Fruit fly (Drosophila melanogaster): Measurements from ENCODE around the gene CG8578.

The CG8578 gene

dm6 chrX:15811666-15812614 lies 32.3 kb upstream of the CG8578 start (continued):
- no peak for TF ChIP-seq CrebB (tag; optimal IDR thresholded peaks at IDR 0.05)
- no peak for TF ChIP-seq CG11398 (GFP tag; optimal IDR thresholded peaks at IDR 0.05)
- TF ChIP-seq ci (GFP tag; IDR thresholded peaks at IDR 0.05), result no peak; the same call in 2 of the 3 replicates
- TF ChIP-seq CG15514 (GFP tag; optimal IDR thresholded peaks at IDR 0.05), result peak; percentile 30
- TF ChIP-seq Optix (GFP tag; IDR thresholded peaks at IDR 0.05), result no peak
- TF ChIP-seq tgo (GFP tag; IDR thresholded peaks at IDR 0.05), result no peak
- no peak for TF ChIP-seq Spps (tag; optimal IDR thresholded peaks at IDR 0.05)
- peak; percentile 38; the same call in 2 of the 3 replicates for TF ChIP-seq so (GFP tag; IDR thresholded peaks at IDR 0.05)
- no peak for TF ChIP-seq az2 (GFP tag; optimal IDR thresholded peaks at IDR 0.05)
- TF ChIP-seq wdn (GFP tag; IDR thresholded peaks at IDR 0.05), result no peak
- TF ChIP-seq dati (GFP tag; IDR thresholded peaks at IDR 0.05), result no peak
- TF ChIP-seq Fer3 (tag; optimal IDR thresholded peaks at IDR 0.05), result no peak
- TF ChIP-seq CG10366 (GFP tag; IDR thresholded peaks at IDR 0.05), result no peak
- TF ChIP-seq toy (GFP tag; IDR thresholded peaks at IDR 0.05), result no peak
- TF ChIP-seq CG10267 (tag; optimal IDR thresholded peaks at IDR 0.05), result no peak
- no peak for TF ChIP-seq slou (GFP tag; optimal IDR thresholded peaks at IDR 0.05)
- peak; percentile 74 for TF ChIP-seq CG8478 (optimal IDR thresholded peaks at IDR 0.05)
- no peak for TF ChIP-seq Sry-δ (GFP tag; optimal IDR thresholded peaks at IDR 0.05)
- no peak for TF ChIP-seq Nf-YA (GFP tag; IDR thresholded peaks at IDR 0.05)
- TF ChIP-seq org-1 (GFP tag; optimal IDR thresholded peaks at IDR 0.05), result no peak
- peak in 1 of 3 experiments; percentile 61 for TF ChIP-seq lola (GFP tag; optimal IDR thresholded peaks at IDR 0.05)
- no peak for TF ChIP-seq Hmr (GFP tag; optimal IDR thresholded peaks at IDR 0.05)
- TF ChIP-seq E2f1 (GFP tag; IDR thresholded peaks at IDR 0.05), result no peak
- no peak for TF ChIP-seq ind (GFP tag; optimal IDR thresholded peaks at IDR 0.05)
- TF ChIP-seq CG1792 (GFP tag; optimal IDR thresholded peaks at IDR 0.05), result no peak
- TF ChIP-seq insv (GFP tag; optimal IDR thresholded peaks at IDR 0.05), result peak in 1 of 2 experiments; percentile 64
- TF ChIP-seq row (GFP tag; IDR thresholded peaks at IDR 0.05), result no peak
- no peak for TF ChIP-seq amos (GFP tag; IDR thresholded peaks at IDR 0.05; ENCODE audit: partially characterized antibody)
- no peak for TF ChIP-seq schlank (tag; optimal IDR thresholded peaks at IDR 0.05)
- TF ChIP-seq nerfin-1 (tag; optimal IDR thresholded peaks at IDR 0.05), result no peak
- no peak for TF ChIP-seq sob (GFP tag; IDR thresholded peaks at IDR 0.05)
- peak; percentile 32 for TF ChIP-seq Med (GFP tag)
- no peak for TF ChIP-seq CG31388 (GFP tag; optimal IDR thresholded peaks at IDR 0.05)
- TF ChIP-seq Eip74EF (GFP tag; optimal IDR thresholded peaks at IDR 0.05), result no peak
- peak; percentile 1 for TF ChIP-seq exex (tag; optimal IDR thresholded peaks at IDR 0.05)
- no peak for TF ChIP-seq pho (GFP tag; optimal IDR thresholded peaks at IDR 0.05)
- no peak for TF ChIP-seq CG2116 (GFP tag; optimal IDR thresholded peaks at IDR 0.05)
- TF ChIP-seq slbo (GFP tag; IDR thresholded peaks at IDR 0.05), result no peak
- peak; percentile 88 for TF ChIP-seq crol (GFP tag; IDR thresholded peaks at IDR 0.05)
- TF ChIP-seq ham (GFP tag; IDR thresholded peaks at IDR 0.05), result no peak
- peak; percentile 49 for TF ChIP-seq Jarid2 (GFP tag; optimal IDR thresholded peaks at IDR 0.05)
- TF ChIP-seq ac (GFP tag; optimal IDR thresholded peaks at IDR 0.05), result no peak
- TF ChIP-seq ken (GFP tag; IDR thresholded peaks at IDR 0.05), result no peak
- TF ChIP-seq Dip3 (GFP tag; optimal IDR thresholded peaks at IDR 0.05), result no peak

Data from whole organism, embryonic.